Worm (Caenorhabditis elegans) whole organism, midembryonic: ENCODE data around the gene lips-15.

ENCODE experiments used
- T22C8.4 ChIP-seq: fragments of 200-800 bp; sonication (Bioruptor generic); IDR thresholded peaks from 2 replicates; pipeline ENCODE4 v1.3.6; 2022; ENCODE audit warnings: missing genetic modification characterization, missing compliant biosample characterization
- cog-1 ChIP-seq: sonication (generic microtip); optimal IDR thresholded peaks from 2 replicates; lab custom pipeline; 2016; ENCODE audit warnings: missing genetic modification characterization, missing compliant biosample characterization
- flt-1 ChIP-seq: fragments of 200-800 bp; sonication (Bioruptor generic); IDR thresholded peaks from 2 replicates; pipeline ENCODE4 v1.3.6; 2022; ENCODE audit warnings: missing genetic modification characterization, missing compliant biosample characterization
- med-1 ChIP-seq: sonication (generic microtip); optimal IDR thresholded peaks from 2 replicates; lab custom pipeline; 2017; ENCODE audit warnings: missing genetic modification characterization, mild to moderate bottlenecking, missing compliant biosample characterization, antibody characterized with exemption, missing genetic modification reagents; ENCODE audit not compliant: insufficient read depth
- tab-1 ChIP-seq: fragments of 200-800 bp; sonication (Bioruptor generic); IDR thresholded peaks from 2 replicates; pipeline ENCODE4 v1.3.6; 2022; ENCODE audit warnings: missing genetic modification characterization, missing compliant biosample characterization

DNA sequence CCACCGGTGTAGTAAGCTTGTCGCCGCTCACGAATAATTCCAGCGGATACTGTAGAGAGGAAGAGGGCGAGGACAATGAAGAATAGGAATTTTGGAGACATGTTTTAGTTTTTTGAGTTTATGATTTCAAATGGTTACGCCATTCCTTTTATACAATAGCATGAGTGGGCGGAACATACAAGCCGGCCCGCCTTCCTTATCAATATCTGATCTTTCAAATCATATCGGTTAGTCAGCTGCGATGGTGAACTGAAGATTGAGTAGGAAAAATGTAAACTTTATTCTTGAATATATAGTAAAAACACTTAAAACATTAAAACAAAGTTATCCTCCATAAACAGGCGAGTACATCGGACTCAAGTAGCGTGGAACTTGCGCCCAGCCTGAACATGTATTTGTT is 16.6 kb downstream of the lips-15 start, which contains the start of gene nspe-1:
- no peak for TF ChIP-seq flt-1 (GFP tag; lab: Robert Waterston, UW)
- TF ChIP-seq tab-1 = no peak
- TF ChIP-seq med-1 (GFP tag; lab: Kevin White, UChicago) = no peak
- TF ChIP-seq T22C8.4 (GFP tag; lab: Robert Waterston, UW) = no peak
- TF ChIP-seq cog-1 (tag; lab: Kevin White, UChicago) = no peak
